Worm (Caenorhabditis elegans) whole organism, late embryonic: Measurements from ENCODE around the gene C05D12.3.

ENCODE experiments used
- F13H6.1 ChIP-seq: sonication (generic microtip); optimal IDR thresholded peaks from 2 replicates; lab custom pipeline; 2016; ENCODE audit warnings: missing genetic modification characterization, missing compliant biosample characterization
- K02D7.2 ChIP-seq: sonication (generic microtip); optimal IDR thresholded peaks from 2 replicates; lab custom pipeline; 2017; ENCODE audit warnings: mild to moderate bottlenecking, missing genetic modification characterization, missing compliant biosample characterization
- K09A11.1 ChIP-seq: sonication (generic microtip); optimal IDR thresholded peaks from 2 replicates; lab custom pipeline; 2017; ENCODE audit warnings: antibody characterized with exemption, mild to moderate bottlenecking, missing genetic modification characterization, missing compliant biosample characterization; ENCODE audit not compliant: insufficient read depth
- ama-1 ChIP-seq: fragments of 150-350 bp; optimal IDR thresholded peaks from 2 replicates; lab custom pipeline; 2014
- ceh-14 ChIP-seq: sonication (generic microtip); optimal IDR thresholded peaks from 2 replicates; lab custom pipeline; 2016; ENCODE audit warnings: missing genotype, missing genetic modification characterization, missing compliant biosample characterization
- ceh-18 ChIP-seq: sonication (generic microtip); optimal IDR thresholded peaks from 2 replicates; lab custom pipeline; 2016; ENCODE audit warnings: missing genetic modification characterization, missing compliant biosample characterization
- ceh-19 ChIP-seq: fragments of 200-800 bp; sonication (Bioruptor generic); optimal IDR thresholded peaks from 2 replicates; lab custom pipeline; 2018; ENCODE audit warnings: mild to moderate bottlenecking, missing genetic modification characterization, missing compliant biosample characterization
- ceh-2 ChIP-seq: sonication (generic microtip); optimal IDR thresholded peaks from 2 replicates; lab custom pipeline; 2016; ENCODE audit warnings: missing genotype, missing genetic modification characterization, missing compliant biosample characterization
- ceh-24 ChIP-seq: sonication (generic microtip); optimal IDR thresholded peaks from 2 replicates; lab custom pipeline; 2016; ENCODE audit warnings: mild to moderate bottlenecking, missing genetic modification characterization, missing compliant biosample characterization
- ceh-31 ChIP-seq: sonication (generic microtip); optimal IDR thresholded peaks from 2 replicates; lab custom pipeline; 2016; ENCODE audit warnings: missing genetic modification characterization, missing compliant biosample characterization
- ceh-34 ChIP-seq: sonication (generic microtip); optimal IDR thresholded peaks from 2 replicates; lab custom pipeline; 2016; ENCODE audit warnings: mild to moderate bottlenecking, missing genetic modification characterization, missing compliant biosample characterization
- ceh-45 ChIP-seq: fragments of 200-800 bp; sonication (Bioruptor generic); IDR thresholded peaks from 2 replicates; pipeline ENCODE4 v1.3.6; 2022; ENCODE audit warnings: missing genetic modification reagents, missing genetic modification characterization, missing compliant biosample characterization
- ceh-48 ChIP-seq: sonication (generic microtip); optimal IDR thresholded peaks from 2 replicates; lab custom pipeline; 2016; ENCODE audit warnings: missing genetic modification characterization, inconsistent platforms, missing compliant biosample characterization
- ceh-9 ChIP-seq: sonication (generic microtip); optimal IDR thresholded peaks from 2 replicates; lab custom pipeline; 2016; ENCODE audit warnings: mild to moderate bottlenecking, missing genetic modification characterization, inconsistent platforms, missing compliant biosample characterization
- che-1 ChIP-seq: sonication (generic microtip); optimal IDR thresholded peaks from 2 replicates; lab custom pipeline; 2016; ENCODE audit warnings: mild to moderate bottlenecking, missing genetic modification characterization, missing compliant biosample characterization
- dmd-4 ChIP-seq: sonication (generic microtip); optimal IDR thresholded peaks from 2 replicates; lab custom pipeline; 2016; ENCODE audit warnings: borderline replicate concordance, missing genetic modification characterization, missing compliant biosample characterization
- dve-1 ChIP-seq: sonication (generic microtip); optimal IDR thresholded peaks from 2 replicates; lab custom pipeline; 2017; ENCODE audit warnings: antibody characterized with exemption, mild to moderate bottlenecking, missing genetic modification characterization, missing compliant biosample characterization
- elt-2 ChIP-seq: sonication (generic microtip); optimal IDR thresholded peaks from 2 replicates; lab custom pipeline; 2016; ENCODE audit warnings: missing genetic modification reagents, missing genetic modification characterization, missing compliant biosample characterization
- elt-4 ChIP-seq: sonication (generic microtip); optimal IDR thresholded peaks from 2 replicates; lab custom pipeline; 2016; ENCODE audit warnings: missing genetic modification characterization, missing compliant biosample characterization
- eyg-1 ChIP-seq: sonication (generic microtip); optimal IDR thresholded peaks from 2 replicates; lab custom pipeline; 2016; ENCODE audit warnings: missing genotype, missing genetic modification characterization, missing compliant biosample characterization
- fkh-6 ChIP-seq: sonication (generic microtip); optimal IDR thresholded peaks from 2 replicates; lab custom pipeline; 2016; ENCODE audit warnings: missing genetic modification characterization, missing compliant biosample characterization
- hlh-13 ChIP-seq: fragments of 200-800 bp; sonication (Bioruptor generic); optimal IDR thresholded peaks from 2 replicates; lab custom pipeline; 2018; ENCODE audit warnings: mild to moderate bottlenecking, missing genetic modification characterization, missing compliant biosample characterization
- hlh-15 ChIP-seq: sonication (generic microtip); optimal IDR thresholded peaks from 2 replicates; lab custom pipeline; 2016; ENCODE audit warnings: missing genetic modification characterization, missing compliant biosample characterization
- hlh-6 ChIP-seq: sonication (generic microtip); optimal IDR thresholded peaks from 2 replicates; lab custom pipeline; 2016; ENCODE audit warnings: missing genotype, missing genetic modification characterization, missing compliant biosample characterization
- lim-6 ChIP-seq: sonication (generic microtip); optimal IDR thresholded peaks from 2 replicates; lab custom pipeline; 2016; ENCODE audit warnings: missing genetic modification characterization, missing compliant biosample characterization
- mec-3 ChIP-seq: sonication (generic microtip); optimal IDR thresholded peaks from 2 replicates; lab custom pipeline; 2016; ENCODE audit warnings: borderline replicate concordance, missing genetic modification characterization, missing compliant biosample characterization
- nhr-232 ChIP-seq: sonication (generic microtip); optimal IDR thresholded peaks from 2 replicates; lab custom pipeline; 2016; ENCODE audit warnings: missing genetic modification characterization, missing compliant biosample characterization
- odd-2 ChIP-seq: sonication (generic microtip); optimal IDR thresholded peaks from 2 replicates; lab custom pipeline; 2017; ENCODE audit warnings: antibody characterized with exemption, mild to moderate bottlenecking, missing genetic modification characterization, missing compliant biosample characterization
- pat-9 ChIP-seq: fragments of 200-800 bp; sonication (Bioruptor generic); optimal IDR thresholded peaks from 2 replicates; lab custom pipeline; 2018; ENCODE audit warnings: mild to moderate bottlenecking, missing genetic modification characterization, moderate library complexity, missing compliant biosample characterization
- pqm-1 ChIP-seq: sonication (generic microtip); optimal IDR thresholded peaks from 2 replicates; lab custom pipeline; 2016; ENCODE audit warnings: missing genetic modification characterization, missing compliant biosample characterization
- pros-1 ChIP-seq: fragments of 150-350 bp; optimal IDR thresholded peaks from 2 replicates; lab custom pipeline; 2014; ENCODE audit warnings: missing biosample characterization, missing genetic modification reagents, missing genetic modification characterization
- sox-2 ChIP-seq: fragments of 200-800 bp; sonication (Bioruptor generic); IDR thresholded peaks from 2 replicates; pipeline ENCODE4 v1.3.6; 2022; ENCODE audit warnings: missing genetic modification reagents, missing genetic modification characterization, missing compliant biosample characterization
- unc-42 ChIP-seq: sonication (generic microtip); optimal IDR thresholded peaks from 2 replicates; lab custom pipeline; 2016; ENCODE audit warnings: missing genotype, missing genetic modification characterization, missing compliant biosample characterization
- unc-55 ChIP-seq: sonication (generic microtip); optimal IDR thresholded peaks from 2 replicates; lab custom pipeline; 2017; ENCODE audit warnings: missing biosample characterization, missing genetic modification reagents, missing genetic modification characterization
- zip-5 ChIP-seq: sonication (generic microtip); optimal IDR thresholded peaks from 2 replicates; lab custom pipeline; 2016; ENCODE audit warnings: missing genetic modification characterization, missing compliant biosample characterization

Gene C05D12.3

ce11 chrII:11444973-11445372 lies 19.9 kb downstream of the C05D12.3 start, which contains the start of gene W02B12.13:
Gene W02B12.13 (plus strand): TSS chrII:11445273.
- TF ChIP-seq pqm-1 (tag; lab: Kevin White, UChicago) (no peak), dmd-4 (tag; lab: Kevin White, UChicago) (no peak), ceh-2 (no peak), pros-1 (tag; lab: Kevin White, UChicago) (no peak), pat-9 (tag; lab: Kevin White, UChicago) (no peak), odd-2 (tag; lab: Kevin White, UChicago) (no peak), che-1 (tag; lab: Kevin White, UChicago) (no peak), ceh-34 (tag; lab: Kevin White, UChicago) (no peak), ceh-48 (tag; lab: Kevin White, UChicago) (no peak), ceh-24 (tag; lab: Kevin White, UChicago) (no peak), hlh-13 (no peak), hlh-15 (no peak), ceh-9 (tag; lab: Kevin White, UChicago) (no peak), unc-55 (GFP tag; lab: Kevin White, UChicago) (no peak)

- TF ChIP-seq ceh-2 (no peak), ceh-19 (GFP tag; lab: Kevin White, UChicago) (no peak), elt-2 (peak; percentile 40)
Observed at ce11 chrII:11448753-11449152, 23.7 kb downstream of the C05D12.3 start, which contains the start of gene W02B12.1. Gene W02B12.1 (plus strand): TSS chrII:11449021.

- TF ChIP-seq eyg-1 (tag; lab: Kevin White, UChicago) (no peak), pat-9 (tag; lab: Kevin White, UChicago) (no peak), mec-3 (tag; lab: Kevin White, UChicago) (no peak), ama-1 (no peak), unc-42 (no peak), ceh-2 (no peak)
Observed at ce11 chrII:11450882-11451281, 25.8 kb downstream of the C05D12.3 start.

ce11 chrII:11451738-11452137 lies 26.7 kb downstream of the C05D12.3 start:
- TF ChIP-seq elt-4 (tag; lab: Kevin White, UChicago) (no peak), lim-6 (no peak), ceh-31 (tag; lab: Kevin White, UChicago) (no peak), ceh-48 (tag; lab: Kevin White, UChicago) (no peak), zip-5 (tag; lab: Kevin White, UChicago) (no peak), unc-55 (GFP tag; lab: Kevin White, UChicago) (no peak), ceh-45 (GFP tag; lab: Robert Waterston, UW) (no peak), nhr-232 (no peak), sox-2 (no peak), K02D7.2 (tag; lab: Kevin White, UChicago) (no peak), ceh-14 (tag; lab: Kevin White, UChicago) (no peak), pqm-1 (tag; lab: Kevin White, UChicago) (no peak), dve-1 (no peak), F13H6.1 (tag; lab: Kevin White, UChicago) (no peak), K09A11.1 (tag; lab: Kevin White, UChicago) (no peak), hlh-6 (tag; lab: Kevin White, UChicago) (no peak), mec-3 (tag; lab: Kevin White, UChicago) (no peak), fkh-6 (tag; lab: Kevin White, UChicago) (no peak), ceh-18 (tag; lab: Kevin White, UChicago) (no peak)

ce11 chrII:11452498-11453005 lies 27.5 kb downstream of the C05D12.3 start, which contains the start of gene rsp-2:
Gene rsp-2 (minus strand): TSS chrII:11452955.
- no peak for TF ChIP-seq ceh-24 (tag; lab: Kevin White, UChicago)
